Fruit fly (Drosophila melanogaster) whole organism, prepupa: ENCODE results near the gene Mur29B.

Source experiments
- Blimp-1 ChIP-seq: fragments of 200-800 bp; sonication (Bioruptor generic); optimal IDR thresholded peaks from 3 replicates; lab custom pipeline; 2017; ENCODE audit warnings: missing biosample characterization, missing genetic modification characterization, mild to moderate bottlenecking, moderate library complexity, missing genetic modification reagents
- CG1621 ChIP-seq: fragments of 200-800 bp; sonication (Bioruptor generic); optimal IDR thresholded peaks from 3 replicates; lab custom pipeline; 2018; ENCODE audit warnings: missing biosample characterization, mild to moderate bottlenecking, missing genetic modification characterization
- CG3032 ChIP-seq: fragments of 200-800 bp; optimal IDR thresholded peaks from 2 replicates; lab custom pipeline; 2019; ENCODE audit warnings: missing biosample characterization, mild to moderate bottlenecking, missing genetic modification characterization, moderate library complexity
- CG31627 ChIP-seq: fragments of 200-800 bp; sonication (Bioruptor generic); optimal IDR thresholded peaks from 3 replicates; lab custom pipeline; 2016; ENCODE audit warnings: missing biosample characterization, missing genetic modification characterization
- CG4318 ChIP-seq: fragments of 200-800 bp; sonication (Bioruptor generic); optimal IDR thresholded peaks from 3 replicates; lab custom pipeline; 2017; ENCODE audit warnings: missing biosample characterization, mild to moderate bottlenecking, missing genetic modification characterization
- CG6163 ChIP-seq: fragments of 200-800 bp; sonication (Bioruptor generic); IDR thresholded peaks from 3 replicates; pipeline ENCODE4 v1.3.6; 2022; ENCODE audit warnings: missing biosample characterization, missing genetic modification characterization
- CG6276 ChIP-seq: fragments of 200-800 bp; sonication (Bioruptor generic); optimal IDR thresholded peaks from 2 replicates; lab custom pipeline; 2017; ENCODE audit warnings: missing biosample characterization, mild to moderate bottlenecking, missing genetic modification characterization
- CG6808 ChIP-seq: fragments of 200-800 bp; sonication (Bioruptor generic); optimal IDR thresholded peaks from 3 replicates; lab custom pipeline; 2017; ENCODE audit warnings: missing biosample characterization, missing genetic modification characterization, mild to moderate bottlenecking, moderate library complexity, missing genetic modification reagents
- CG7368 ChIP-seq: fragments of 200-800 bp; sonication (Bioruptor generic); optimal IDR thresholded peaks from 3 replicates; lab custom pipeline; 2016; ENCODE audit warnings: missing biosample characterization, missing genetic modification characterization
- CG8119 ChIP-seq: fragments of 200-800 bp; sonication (Bioruptor generic); IDR thresholded peaks from 3 replicates; pipeline ENCODE4 v1.3.6; 2022; ENCODE audit warnings: missing biosample characterization, missing genetic modification characterization
- Eip75B ChIP-seq: fragments of 200-800 bp; sonication (Bioruptor generic); optimal IDR thresholded peaks from 3 replicates; lab custom pipeline; 2016; ENCODE audit warnings: missing biosample characterization, missing genetic modification characterization
- Eip78C ChIP-seq: fragments of 200-800 bp; sonication (Bioruptor generic); peaks from one replicate; lab custom pipeline; 2016; ENCODE audit warnings: missing biosample characterization, missing genetic modification characterization
- Ets96B ChIP-seq: fragments of 200-800 bp; optimal IDR thresholded peaks from 2 replicates; lab custom pipeline; 2019; ENCODE audit warnings: missing biosample characterization, mild to moderate bottlenecking, missing genetic modification characterization, moderate library complexity
- Gug ChIP-seq: fragments of 200-800 bp; sonication (Bioruptor generic); IDR thresholded peaks from 2 replicates; pipeline ENCODE4 v1.3.6; 2022; ENCODE audit warnings: missing biosample characterization, missing genetic modification characterization
- Hr38 ChIP-seq: sonication (Bioruptor generic); optimal IDR thresholded peaks from 2 replicates; lab custom pipeline; 2016; ENCODE audit warnings: missing biosample characterization, missing genetic modification characterization
- Hr39 ChIP-seq: fragments of 200-800 bp; sonication (Bioruptor generic); optimal IDR thresholded peaks from 2 replicates; lab custom pipeline; 2016; ENCODE audit warnings: missing biosample characterization, missing genetic modification characterization
- Met ChIP-seq: fragments of 200-800 bp; sonication (Bioruptor generic); optimal IDR thresholded peaks from 3 replicates; lab custom pipeline; 2016; ENCODE audit warnings: missing biosample characterization, missing genetic modification characterization
- Sox102F ChIP-seq: fragments of 200-800 bp; sonication (Bioruptor generic); optimal IDR thresholded peaks from 2 replicates; lab custom pipeline; 2016; ENCODE audit warnings: missing biosample characterization, mild to moderate bottlenecking, missing genetic modification characterization
- Sox14 ChIP-seq: fragments of 200-800 bp; sonication (Bioruptor generic); optimal IDR thresholded peaks from 3 replicates; lab custom pipeline; 2016; ENCODE audit warnings: missing biosample characterization, missing genetic modification characterization
- Sox15 ChIP-seq: fragments of 200-800 bp; sonication (Bioruptor generic); optimal IDR thresholded peaks from 3 replicates; lab custom pipeline; 2016; ENCODE audit warnings: missing biosample characterization, missing genetic modification characterization
- achi ChIP-seq: fragments of 200-800 bp; sonication (Bioruptor generic); optimal IDR thresholded peaks from 3 replicates; lab custom pipeline; 2016; ENCODE audit warnings: missing biosample characterization, missing genetic modification characterization
- dac ChIP-seq: fragments of 200-800 bp; sonication (Bioruptor generic); optimal IDR thresholded peaks from 2 replicates; lab custom pipeline; 2017; ENCODE audit warnings: missing biosample characterization, mild to moderate bottlenecking, missing genetic modification characterization
- dsx ChIP-seq: fragments of 200-800 bp; optimal IDR thresholded peaks from 3 replicates; lab custom pipeline; 2019; ENCODE audit warnings: missing biosample characterization, mild to moderate bottlenecking, missing genetic modification characterization, moderate library complexity; ENCODE audit not compliant: poor library complexity, severe bottlenecking
- esn ChIP-seq: fragments of 200-800 bp; sonication (Bioruptor generic); optimal IDR thresholded peaks from 2 replicates; lab custom pipeline; 2016; ENCODE audit warnings: missing biosample characterization, mild to moderate bottlenecking, missing genetic modification characterization, moderate library complexity
- fd85E ChIP-seq: fragments of 200-800 bp; sonication (Bioruptor generic); optimal IDR thresholded peaks from 3 replicates; lab custom pipeline; 2016; ENCODE audit warnings: missing biosample characterization, missing genetic modification characterization
- fkh ChIP-seq: fragments of 200-800 bp; sonication (Bioruptor generic); optimal IDR thresholded peaks from 3 replicates; lab custom pipeline; 2017; ENCODE audit warnings: missing biosample characterization, mild to moderate bottlenecking, missing genetic modification characterization, moderate library complexity
- lz ChIP-seq: fragments of 200-800 bp; sonication (Bioruptor generic); optimal IDR thresholded peaks from 3 replicates; lab custom pipeline; 2016; ENCODE audit warnings: missing biosample characterization, missing genetic modification characterization
- net ChIP-seq: fragments of 200-800 bp; sonication (Bioruptor generic); optimal IDR thresholded peaks from 3 replicates; lab custom pipeline; 2016; ENCODE audit warnings: missing biosample characterization, missing genetic modification characterization
- pdm3 ChIP-seq: fragments of 200-800 bp; sonication (Bioruptor generic); optimal IDR thresholded peaks from 3 replicates; lab custom pipeline; 2016; ENCODE audit warnings: missing biosample characterization, missing genetic modification characterization
- salr ChIP-seq, 2 experiments: fragments of 200-800 bp; sonication (Bioruptor generic); optimal IDR thresholded peaks; 3 replicates each; lab custom pipeline; 2016 to 2018; ENCODE audit warnings: missing biosample characterization in 2 of 2, missing genetic modification characterization in 2 of 2, mild to moderate bottlenecking in 1 of 2
- ss ChIP-seq, 2 experiments: fragments of 200-800 bp; sonication (Bioruptor generic); optimal IDR thresholded peaks; 2 replicates in 1 of 2; 3 replicates in 1 of 2; lab custom pipeline; 2017 to 2018; ENCODE audit warnings: mild to moderate bottlenecking in 2 of 2, missing biosample characterization in 2 of 2, missing genetic modification characterization in 2 of 2, moderate library complexity in 1 of 2
- svp ChIP-seq: fragments of 200-800 bp; sonication (Bioruptor generic); peaks from one replicate; lab custom pipeline; 2016; ENCODE audit warnings: missing biosample characterization, missing genetic modification characterization
- topi ChIP-seq: fragments of 200-800 bp; sonication (Bioruptor generic); optimal IDR thresholded peaks from 3 replicates; lab custom pipeline; 2016; ENCODE audit warnings: missing biosample characterization, missing genetic modification characterization
- vri ChIP-seq: fragments of 200-800 bp; sonication (Bioruptor generic); optimal IDR thresholded peaks from 3 replicates; lab custom pipeline; 2016; ENCODE audit warnings: missing biosample characterization, mild to moderate bottlenecking, missing genetic modification characterization

The Mur29B gene

DNA sequence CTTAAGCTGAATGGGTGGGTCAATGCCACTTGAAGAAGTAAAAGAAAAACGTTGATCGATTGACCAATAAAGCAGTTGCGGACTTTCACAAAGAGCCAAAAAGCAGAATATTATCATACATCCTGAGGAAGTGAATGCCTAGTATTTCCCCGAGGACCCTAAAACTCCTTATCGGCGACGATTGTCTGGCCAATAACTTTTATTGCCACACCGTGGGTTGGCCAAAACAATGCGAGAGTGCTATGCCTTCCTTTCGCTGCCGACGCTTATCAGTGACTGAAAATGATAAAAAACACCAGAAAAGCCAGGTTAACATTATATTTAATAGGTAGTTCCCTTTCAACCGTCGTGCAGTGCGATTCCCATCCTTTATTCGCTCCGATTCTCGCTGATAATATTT, at the start of gene Mur29B:
Mur29B (plus strand) TSS at position 324 of the 400 bp plus-strand sequence.
- no peak for TF ChIP-seq CG1621 (tag; lab: Kevin White, UChicago)
- no peak for TF ChIP-seq CG4318 (GFP tag; lab: Kevin White, UChicago)
- peak; percentile 50 for TF ChIP-seq vri (GFP tag; lab: Kevin White, UChicago)

DNA sequence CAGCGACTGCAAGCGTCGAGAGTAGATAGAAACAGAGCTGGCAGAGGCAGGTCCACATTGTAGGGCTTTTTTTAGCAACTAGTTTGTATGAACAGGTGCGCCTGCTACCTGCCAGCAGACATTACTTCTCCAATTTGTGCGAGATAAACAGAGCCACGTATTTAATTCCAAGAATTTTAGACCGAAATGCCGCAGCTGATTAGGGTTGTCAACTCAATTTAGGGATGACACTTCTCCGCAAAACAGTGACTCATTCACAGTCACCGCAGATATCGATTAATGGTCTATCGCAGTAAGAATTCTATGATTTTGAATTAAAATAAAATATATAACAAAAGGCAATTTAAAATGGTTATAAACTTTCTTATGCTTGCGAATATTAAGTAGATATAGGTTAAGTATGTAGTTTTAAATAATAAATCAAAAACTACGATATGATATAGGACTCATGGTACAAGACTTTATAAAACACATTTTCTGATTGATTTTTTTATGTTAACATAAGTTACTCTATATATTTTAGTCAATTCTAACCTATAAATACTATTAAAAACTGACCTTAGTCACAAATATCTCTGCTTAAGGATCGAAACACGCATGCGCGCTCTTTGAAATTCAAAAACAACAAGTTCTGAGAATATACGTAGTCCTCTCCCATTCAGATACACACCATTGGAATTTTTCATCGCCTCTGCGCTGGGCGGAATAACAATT, 49.1 kb upstream of the Mur29B start, which contains the start of the genes wol and Scgalpha:
wol (minus strand) TSS at position 220 of the 714 bp plus-strand sequence.
Scgalpha (plus strand) TSS at position 664 of the 714 bp plus-strand sequence.
- TF ChIP-seq CG31627 (no peak), CG6163 (no peak), esn (GFP tag; lab: Kevin White, UChicago) (peak; percentile 0), CG4318 (GFP tag; lab: Kevin White, UChicago) (no peak)

DNA sequence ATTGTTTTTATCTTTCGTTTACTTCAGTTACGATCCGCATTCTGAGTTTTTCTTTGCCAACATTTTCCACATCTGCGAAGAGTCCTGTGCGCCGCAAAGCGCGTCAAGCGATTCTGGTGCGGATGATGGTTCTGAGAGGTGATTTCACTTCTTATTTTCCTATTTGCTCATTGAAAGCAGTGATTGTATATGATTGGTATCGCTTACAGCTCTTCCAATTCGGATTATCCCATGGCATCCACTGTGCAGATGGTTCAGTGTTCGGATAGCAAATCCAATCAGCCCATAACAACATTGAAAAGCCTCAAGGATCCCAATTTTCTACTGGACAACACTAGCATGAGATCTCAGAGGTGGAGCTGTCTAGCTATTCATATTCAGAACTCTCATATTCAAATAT, 47.4 kb upstream of the Mur29B start:
- no peak for TF ChIP-seq Sox14 (GFP tag; lab: Kevin White, UChicago)
- no peak for TF ChIP-seq CG8119 (GFP tag; lab: Robert Waterston, UW)
- TF ChIP-seq Met (GFP tag; lab: Kevin White, UChicago): no peak
- TF ChIP-seq Gug (GFP tag; lab: Robert Waterston, UW): no peak
- TF ChIP-seq Ets96B: no peak
- no peak for TF ChIP-seq net
- no peak for TF ChIP-seq fd85E (GFP tag; lab: Kevin White, UChicago)
- no peak for TF ChIP-seq Hr39
- TF ChIP-seq dac (GFP tag; lab: Kevin White, UChicago): no peak
- no peak for TF ChIP-seq Eip75B (GFP tag; lab: Kevin White, UChicago)
- TF ChIP-seq, all 60 proteins: peak for 0

DNA sequence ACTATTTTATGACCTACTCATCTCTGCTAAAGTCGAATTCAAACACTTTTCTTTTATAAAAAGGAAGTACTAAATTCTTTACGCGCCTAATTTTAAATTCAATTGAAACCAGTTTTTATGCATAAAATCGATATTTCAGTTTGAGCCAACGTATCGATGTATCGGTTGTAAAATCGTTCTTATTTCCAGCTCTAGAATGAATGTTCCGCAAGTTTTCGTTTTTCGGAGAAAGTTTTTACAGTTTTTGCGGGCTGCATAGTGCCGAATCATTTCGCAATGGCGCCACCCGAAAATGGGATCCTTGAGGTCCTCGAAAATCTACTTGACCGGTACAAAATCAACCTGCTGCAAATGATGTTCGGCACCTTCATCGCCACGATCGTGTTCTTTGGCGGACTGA, 46.6 kb upstream of the Mur29B start, which contains the start of gene CG7840:
CG7840 (plus strand) TSS at position 178 of the 400 bp plus-strand sequence.
- TF ChIP-seq Met (GFP tag; lab: Kevin White, UChicago) (no peak), CG8119 (GFP tag; lab: Robert Waterston, UW) (no peak), CG3032 (tag; lab: Kevin White, UChicago) (no peak), CG7368 (no peak), svp (GFP tag; lab: Kevin White, UChicago) (no peak), Sox15 (GFP tag; lab: Kevin White, UChicago) (no peak), Blimp-1 (GFP tag; lab: Kevin White, UChicago) (peak; percentile 14)

DNA sequence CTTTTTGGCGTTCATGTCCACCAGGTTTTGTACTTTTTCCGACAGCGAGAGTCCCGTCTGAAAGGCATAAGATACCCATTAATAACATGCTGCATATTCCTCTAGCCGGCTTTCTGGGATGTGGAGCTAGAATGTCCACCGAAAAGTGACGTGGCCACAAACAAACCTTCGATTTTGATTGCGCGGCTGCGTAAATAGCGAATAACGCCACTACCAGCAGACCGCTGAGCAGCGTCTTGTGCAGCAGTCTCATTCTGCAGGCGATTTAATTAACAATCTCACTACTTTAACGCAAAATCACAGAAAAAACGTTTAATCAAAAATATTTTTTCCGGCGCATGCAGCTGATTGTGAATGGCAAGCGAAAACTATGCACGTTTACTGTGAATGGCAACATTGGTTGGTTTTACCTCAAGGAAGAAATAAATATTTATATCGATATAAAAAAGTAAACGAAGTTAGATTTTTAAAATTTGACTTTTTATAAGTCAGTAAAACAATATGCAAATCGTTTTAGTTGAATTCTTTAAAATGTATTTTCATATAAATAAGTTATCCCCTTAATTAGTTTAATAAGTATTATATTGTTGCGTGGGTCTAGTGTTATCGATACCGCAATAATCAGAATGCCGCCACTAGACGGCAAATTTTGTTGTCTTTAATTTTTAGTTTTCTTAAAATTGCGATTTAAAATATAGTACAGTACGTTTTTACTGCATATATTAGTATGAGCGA, 44.0 kb upstream of the Mur29B start, which contains the start of the genes Ostgamma and Mettl14:
Ostgamma (minus strand) TSS at position 376 of the 735 bp plus-strand sequence.
Mettl14 (plus strand) TSS at position 611 of the 735 bp plus-strand sequence.
- TF ChIP-seq Hr38 (GFP tag; lab: Kevin White, UChicago) (no peak), achi (GFP tag; lab: Kevin White, UChicago) (no peak), CG6276 (GFP tag; lab: Kevin White, UChicago) (no peak), CG1621 (tag; lab: Kevin White, UChicago) (no peak), dsx (GFP tag; lab: Kevin White, UChicago) (peak; percentile 54), CG6808 (no peak), fkh (GFP tag; lab: Kevin White, UChicago) (peak; percentile 26), pdm3 (GFP tag; lab: Kevin White, UChicago) (no peak), Ets96B (no peak), CG6163 (no peak), ss (GFP tag; optimal IDR thresholded peaks at IDR 0.05; lab: Kevin White, UChicago) (no peak), Gug (GFP tag; lab: Robert Waterston, UW) (no peak), CG4318 (GFP tag; lab: Kevin White, UChicago) (no peak), topi (no peak), lz (GFP tag; lab: Kevin White, UChicago) (peak; percentile 29), esn (GFP tag; lab: Kevin White, UChicago) (peak; percentile 30), Sox102F (GFP tag; lab: Kevin White, UChicago) (no peak), Eip78C (GFP tag; lab: Kevin White, UChicago) (no peak), Sox15 (GFP tag; lab: Kevin White, UChicago) (no peak), vri (GFP tag; lab: Kevin White, UChicago) (no peak), salr (GFP tag; optimal IDR thresholded peaks at IDR 0.05; lab: Kevin White, UChicago) (no peak)
